Worm (Caenorhabditis elegans) whole organism, L1 larva: ENCODE measurements around the gene mpk-1.

Experiments
- C04F5.9 ChIP-seq: sonication (generic microtip); optimal IDR thresholded peaks from 2 replicates; lab custom pipeline; 2016; ENCODE audit warnings: missing genetic modification characterization, missing compliant biosample characterization
- alr-1 ChIP-seq: fragments of 200-800 bp; sonication (Bioruptor generic); optimal IDR thresholded peaks from 2 replicates; lab custom pipeline; 2018; ENCODE audit warnings: borderline replicate concordance, mild to moderate bottlenecking, missing genetic modification characterization, missing compliant biosample characterization
- blmp-1 ChIP-seq: fragments of 150-350 bp; optimal IDR thresholded peaks from 2 replicates; lab custom pipeline; 2014; ENCODE audit warnings: missing biosample characterization, missing genetic modification characterization
- ceh-8 ChIP-seq: fragments of 200-800 bp; sonication (Bioruptor generic); optimal IDR thresholded peaks from 2 replicates; lab custom pipeline; 2018; ENCODE audit warnings: mild to moderate bottlenecking, missing genetic modification characterization, moderate library complexity, missing compliant biosample characterization
- ceh-82 ChIP-seq, 3 experiments: fragments of 150-350 bp in 1 of 3; sonication (generic microtip) in 2 of 3; optimal IDR thresholded peaks; 2 replicates each; lab custom pipeline; 2014 to 2017; ENCODE audit warnings: missing biosample characterization in 3 of 3, missing genetic modification characterization in 3 of 3
- ceh-88 ChIP-seq: fragments of 200-800 bp; sonication (Bioruptor generic); IDR thresholded peaks from 2 replicates; pipeline ENCODE4 v1.3.6; 2022; ENCODE audit warnings: missing genetic modification characterization, missing compliant biosample characterization
- ceh-90 ChIP-seq: sonication (generic microtip); optimal IDR thresholded peaks from 2 replicates; lab custom pipeline; 2016; ENCODE audit warnings: missing genetic modification characterization, missing compliant biosample characterization
- ces-1 ChIP-seq: fragments of 150-350 bp; optimal IDR thresholded peaks from 2 replicates; lab custom pipeline; 2014; ENCODE audit warnings: missing biosample characterization, missing genetic modification reagents, missing genetic modification characterization
- dpl-1 ChIP-seq, 3 experiments: fragments of 150-350 bp in 2 of 3; sonication (generic microtip) in 1 of 3; optimal IDR thresholded peaks; 2 replicates each; lab custom pipeline; 2014 to 2017; ENCODE audit warnings: missing biosample characterization in 3 of 3, missing genetic modification characterization in 3 of 3, missing genetic modification reagents in 3 of 3
- efl-1 ChIP-seq, 4 experiments: fragments of 150-350 bp; optimal IDR thresholded peaks in 3 of 4; peaks in 1 of 4; 1 replicate in 1 of 4; 2 replicates in 3 of 4; lab custom pipeline; 2014; ENCODE audit warnings: missing biosample characterization in 2 of 4, missing genetic modification characterization in 2 of 4, missing genetic modification reagents in 2 of 4
- efl-3 ChIP-seq: fragments of 200-800 bp; sonication (Bioruptor generic); optimal IDR thresholded peaks from 2 replicates; lab custom pipeline; 2018; ENCODE audit warnings: mild to moderate bottlenecking, missing genetic modification characterization, missing compliant biosample characterization
- egl-27 ChIP-seq, 2 experiments: fragments of 150-350 bp in 1 of 2; sonication (generic microtip); optimal IDR thresholded peaks; 3 replicates each; lab custom pipeline; 2017 to 2018; ENCODE audit warnings: missing biosample characterization in 2 of 2, missing genetic modification characterization in 2 of 2, missing genetic modification reagents in 2 of 2
- ets-5 ChIP-seq: fragments of 200-800 bp; sonication (Bioruptor generic); IDR thresholded peaks from 2 replicates; pipeline ENCODE4 v1.3.6; 2022; ENCODE audit warnings: missing genetic modification characterization, missing compliant biosample characterization
- fkh-10 ChIP-seq: sonication (generic microtip); optimal IDR thresholded peaks from 2 replicates; lab custom pipeline; 2017; ENCODE audit warnings: missing biosample characterization, missing genetic modification reagents, missing genetic modification characterization
- fos-1 ChIP-seq: fragments of 150-350 bp; optimal IDR thresholded peaks from 2 replicates; lab custom pipeline; 2014; ENCODE audit warnings: missing biosample characterization, missing genetic modification characterization
- hlh-4 ChIP-seq: sonication (generic microtip); optimal IDR thresholded peaks from 2 replicates; lab custom pipeline; 2016; ENCODE audit warnings: mild to moderate bottlenecking, missing genetic modification characterization, missing compliant biosample characterization
- hpl-2 ChIP-seq: fragments of 150-350 bp; optimal IDR thresholded peaks from 2 replicates; lab custom pipeline; 2014; ENCODE audit warnings: missing biosample characterization, missing genetic modification reagents, missing genetic modification characterization
- lin-35 ChIP-seq, 2 experiments: fragments of 150-350 bp; optimal IDR thresholded peaks; 2 replicates each; lab custom pipeline; 2014; ENCODE audit warnings: missing biosample characterization in 2 of 2, missing genetic modification characterization in 2 of 2, missing genetic modification reagents in 2 of 2
- lsy-2 ChIP-seq, 2 experiments: fragments of 150-350 bp; optimal IDR thresholded peaks; 2 replicates each; lab custom pipeline; 2014; ENCODE audit warnings: missing biosample characterization in 2 of 2, missing genetic modification characterization in 2 of 2
- nhr-11 ChIP-seq: fragments of 150-350 bp; optimal IDR thresholded peaks from 2 replicates; lab custom pipeline; 2014; ENCODE audit warnings: missing biosample characterization, missing genetic modification characterization
- nhr-19 ChIP-seq: fragments of 200-800 bp; sonication (Bioruptor generic); conservative IDR thresholded peaks from 2 replicates; pipeline ENCODE4 v1.3.6; 2022; ENCODE audit warnings: missing genetic modification characterization, missing compliant biosample characterization
- nhr-20 ChIP-seq: sonication (generic microtip); optimal IDR thresholded peaks from 2 replicates; lab custom pipeline; 2016; ENCODE audit warnings: mild to moderate bottlenecking, missing genetic modification characterization, missing compliant biosample characterization
- nhr-47 ChIP-seq: sonication (generic microtip); optimal IDR thresholded peaks from 2 replicates; lab custom pipeline; 2016; ENCODE audit warnings: mild to moderate bottlenecking, missing genetic modification characterization, moderate library complexity, missing compliant biosample characterization
- nhr-71 ChIP-seq: sonication (generic microtip); optimal IDR thresholded peaks from 2 replicates; lab custom pipeline; 2016; ENCODE audit warnings: mild to moderate bottlenecking, missing genetic modification characterization, moderate library complexity, missing compliant biosample characterization
- nhr-84 ChIP-seq: sonication (generic microtip); optimal IDR thresholded peaks from 2 replicates; lab custom pipeline; 2017; ENCODE audit warnings: missing biosample characterization, missing genetic modification characterization
- nhr-90 ChIP-seq: sonication (generic microtip); optimal IDR thresholded peaks from 2 replicates; lab custom pipeline; 2016; ENCODE audit warnings: mild to moderate bottlenecking, missing genetic modification characterization, missing compliant biosample characterization; ENCODE audit not compliant: poor library complexity
- pag-3 ChIP-seq: sonication (generic microtip); optimal IDR thresholded peaks from 2 replicates; lab custom pipeline; 2017; ENCODE audit warnings: missing genetic modification characterization, mild to moderate bottlenecking, missing compliant biosample characterization, antibody characterized with exemption, borderline replicate concordance; ENCODE audit not compliant: insufficient read depth
- snpc-4 ChIP-seq: fragments of 150-350 bp; optimal IDR thresholded peaks from 2 replicates; lab custom pipeline; 2014; ENCODE audit warnings: missing biosample characterization, missing genetic modification characterization
- sox-4 ChIP-seq: sonication (generic microtip); optimal IDR thresholded peaks from 2 replicates; lab custom pipeline; 2016; ENCODE audit warnings: missing genetic modification characterization, missing compliant biosample characterization
- sptf-1 ChIP-seq: fragments of 150-350 bp; optimal IDR thresholded peaks from 2 replicates; lab custom pipeline; 2014; ENCODE audit warnings: missing biosample characterization, missing genetic modification characterization
- tbx-2 ChIP-seq: sonication (generic microtip); optimal IDR thresholded peaks from 2 replicates; lab custom pipeline; 2016; ENCODE audit warnings: missing genetic modification characterization, missing compliant biosample characterization
- unc-130 ChIP-seq: fragments of 150-350 bp; optimal IDR thresholded peaks from 2 replicates; lab custom pipeline; 2017; ENCODE audit warnings: missing biosample characterization, missing genetic modification characterization, inconsistent platforms
- unc-86 ChIP-seq: sonication (generic microtip); optimal IDR thresholded peaks from 2 replicates; lab custom pipeline; 2016; ENCODE audit warnings: missing genetic modification characterization, missing compliant biosample characterization
- vab-15 ChIP-seq: sonication (generic microtip); optimal IDR thresholded peaks from 2 replicates; lab custom pipeline; 2017; ENCODE audit warnings: missing genotype, mild to moderate bottlenecking, missing genetic modification characterization, missing compliant biosample characterization
- xbp-1 ChIP-seq: sonication (generic microtip); optimal IDR thresholded peaks from 2 replicates; lab custom pipeline; 2016; ENCODE audit warnings: missing genetic modification characterization, missing compliant biosample characterization
- zag-1 ChIP-seq: fragments of 150-350 bp; optimal IDR thresholded peaks from 2 replicates; lab custom pipeline; 2014; ENCODE audit warnings: missing biosample characterization, missing genetic modification characterization
- ztf-11 ChIP-seq, 2 experiments: sonication (generic microtip); optimal IDR thresholded peaks; 2 replicates each; lab custom pipeline; 2016 to 2017; ENCODE audit warnings: missing genetic modification characterization in 2 of 2, missing biosample characterization in 1 of 2, missing compliant biosample characterization in 1 of 2
- ztf-4 ChIP-seq: fragments of 150-350 bp; optimal IDR thresholded peaks from 2 replicates; lab custom pipeline; 2014; ENCODE audit warnings: missing biosample characterization, missing genetic modification characterization

mpk-1 gene

ce11 chrIII:4269220-4269935, 41.5 kb upstream of the mpk-1 start, which contains the start of the genes sftb-1 and R10E4.1 (continued):
- TF ChIP-seq hlh-4 (tag; lab: Kevin White, UChicago) (no peak), nhr-11 (tag; lab: Kevin White, UChicago) (peak; percentile 22), lin-35 (GFP tag; optimal IDR thresholded peaks at IDR 0.05; lab: Kevin White, UChicago) (peak; percentile 78 to 87), ztf-4 (tag; lab: Kevin White, UChicago) (no peak), nhr-19 (GFP tag; lab: Robert Waterston, UW) (peak; percentile 81), ztf-11 (tag; optimal IDR thresholded peaks at IDR 0.05; lab: Kevin White, UChicago) (peak in 1 of 2 experiments; percentile 62), blmp-1 (tag; lab: Kevin White, UChicago) (peak; percentile 6), unc-130 (tag; lab: Kevin White, UChicago) (peak; percentile 61), zag-1 (tag; lab: Kevin White, UChicago) (no peak), unc-86 (tag; lab: Kevin White, UChicago) (peak; percentile 66), nhr-90 (tag; lab: Kevin White, UChicago) (peak; percentile 77), C04F5.9 (tag; lab: Kevin White, UChicago) (peak; percentile 55), hpl-2 (peak; percentile 22), sptf-1 (tag; lab: Kevin White, UChicago) (no peak), ces-1 (GFP tag; lab: Kevin White, UChicago) (no peak), efl-3 (GFP tag; lab: Kevin White, UChicago) (no peak), nhr-71 (tag; lab: Kevin White, UChicago) (peak; percentile 87), alr-1 (tag; lab: Kevin White, UChicago) (no peak), vab-15 (tag; lab: Kevin White, UChicago) (no peak), dpl-1 (GFP tag; optimal IDR thresholded peaks at IDR 0.05; lab: Kevin White, UChicago) (peak; percentile 66 to 83 (median 81)), lsy-2 (tag; optimal IDR thresholded peaks at IDR 0.05; lab: Kevin White, UChicago) (peak; percentile 84 to 85), snpc-4 (tag; lab: Kevin White, UChicago) (peak; percentile 58), ceh-90 (tag; lab: Kevin White, UChicago) (no peak), nhr-84 (tag; lab: Kevin White, UChicago) (no peak), fos-1 (tag; lab: Kevin White, UChicago) (no peak), ets-5 (GFP tag; lab: Robert Waterston, UW) (no peak), ceh-8 (peak; percentile 6), egl-27 (tag; optimal IDR thresholded peaks at IDR 0.05; lab: Kevin White, UChicago) (no peak), tbx-2 (tag; lab: Kevin White, UChicago) (peak; percentile 81), sox-4 (peak; percentile 52), pag-3 (tag; lab: Kevin White, UChicago) (no peak), nhr-47 (tag; lab: Kevin White, UChicago) (peak; percentile 86), ceh-88 (GFP tag; lab: Robert Waterston, UW) (0 out of 2 replicates have a peak, but pooled peaks have one; percentile 15), nhr-20 (peak; percentile 80), ceh-82 (tag; optimal IDR thresholded peaks at IDR 0.05; lab: Kevin White, UChicago) (peak; percentile 76 to 77 (median 77)), fkh-10 (GFP tag; lab: Kevin White, UChicago) (peak; percentile 13), xbp-1 (tag; lab: Kevin White, UChicago) (peak; percentile 82)

- no peak for TF ChIP-seq ztf-4 (tag; lab: Kevin White, UChicago)
- TF ChIP-seq efl-1 (optimal IDR thresholded peaks at IDR 0.05; lab: Kevin White, UChicago) = no peak
- peak in 1 of 2 experiments; percentile 70 for TF ChIP-seq efl-1 (GFP tag; optimal IDR thresholded peaks at IDR 0.05 in 1 of 2; lab: Kevin White, UChicago)
- TF ChIP-seq, all 84 proteins: peak for 1
These were observed 38.0 kb upstream of the mpk-1 start for ce11 chrIII:4265892-4266291.
